Fruit fly (Drosophila melanogaster) whole organism, embryonic: ENCODE data around the gene Kdm5.

Experiments
- Antp ChIP-seq: fragments of 200-800 bp; sonication (Bioruptor generic); optimal IDR thresholded peaks from 3 replicates; lab custom pipeline; 2016; ENCODE audit warnings: missing biosample characterization, missing genetic modification characterization
- Bgb ChIP-seq: fragments of 200-800 bp; sonication (Bioruptor generic); IDR thresholded peaks from 2 replicates; pipeline ENCODE4 v1.3.6; 2022; ENCODE audit warnings: missing biosample characterization, missing genetic modification characterization; ENCODE audit not compliant: partially characterized antibody
- CG1024 ChIP-seq: fragments of 200-800 bp; sonication (Bioruptor generic); IDR thresholded peaks from 2 replicates; pipeline ENCODE4 v1.3.6; 2022; ENCODE audit warnings: missing biosample characterization, missing genetic modification characterization
- CG10654 ChIP-seq: fragments of 200-800 bp; sonication (Bioruptor generic); optimal IDR thresholded peaks from 2 replicates; lab custom pipeline; 2016; ENCODE audit warnings: missing biosample characterization, missing genetic modification characterization
- CG10959 ChIP-seq: fragments of 200-800 bp; sonication (Bioruptor generic); IDR thresholded peaks from 2 replicates; pipeline ENCODE4 v1.3.6; 2022; ENCODE audit warnings: missing biosample characterization, missing genetic modification characterization
- CG12744 ChIP-seq: fragments of 200-800 bp; sonication (Bioruptor generic); optimal IDR thresholded peaks from 2 replicates; lab custom pipeline; 2016; ENCODE audit warnings: missing biosample characterization, missing genetic modification characterization
- CG17912 ChIP-seq: fragments of 200-800 bp; sonication (Bioruptor generic); optimal IDR thresholded peaks from 2 replicates; lab custom pipeline; 2018; ENCODE audit warnings: missing biosample characterization, mild to moderate bottlenecking, missing genetic modification characterization
- CG1832 ChIP-seq: fragments of 200-800 bp; sonication (Bioruptor generic); optimal IDR thresholded peaks from 2 replicates; lab custom pipeline; 2017; ENCODE audit warnings: missing biosample characterization, mild to moderate bottlenecking, missing genetic modification characterization, inconsistent platforms
- CG2875 ChIP-seq: fragments of 200-800 bp; sonication (Bioruptor generic); optimal IDR thresholded peaks from 2 replicates; lab custom pipeline; 2017; ENCODE audit warnings: missing biosample characterization, mild to moderate bottlenecking, missing genetic modification characterization, missing genetic modification reagents
- CG32767 ChIP-seq: fragments of 200-800 bp; sonication (Bioruptor generic); IDR thresholded peaks from 2 replicates; pipeline ENCODE4 v1.3.6; 2022; ENCODE audit warnings: missing biosample characterization, missing genetic modification characterization
- CG6175 ChIP-seq: fragments of 200-800 bp; sonication (Bioruptor generic); IDR thresholded peaks from 3 replicates; pipeline ENCODE4 v1.3.6; 2022; ENCODE audit warnings: missing biosample characterization, missing genetic modification characterization
- CG6689 ChIP-seq: fragments of 200-800 bp; sonication (Bioruptor generic); IDR thresholded peaks from 2 replicates; pipeline ENCODE4 v1.3.6; 2022; ENCODE audit warnings: missing biosample characterization, missing genetic modification characterization
- CG6813 ChIP-seq: fragments of 200-800 bp; sonication (Bioruptor generic); optimal IDR thresholded peaks from 2 replicates; lab custom pipeline; 2017; ENCODE audit warnings: missing biosample characterization, missing genetic modification characterization, mild to moderate bottlenecking, moderate library complexity, missing genetic modification reagents
- D19B ChIP-seq: fragments of 200-800 bp; sonication (Bioruptor generic); optimal IDR thresholded peaks from 2 replicates; lab custom pipeline; 2017; ENCODE audit warnings: missing biosample characterization, mild to moderate bottlenecking, missing genetic modification characterization
- Deaf1 ChIP-seq: fragments of 200-800 bp; optimal IDR thresholded peaks from 3 replicates; lab custom pipeline; 2019; ENCODE audit warnings: missing biosample characterization, mild to moderate bottlenecking, missing genetic modification characterization, moderate library complexity
- Dip3 ChIP-seq: fragments of 200-800 bp; sonication (Bioruptor generic); optimal IDR thresholded peaks from 3 replicates; lab custom pipeline; 2016; ENCODE audit warnings: missing biosample characterization, missing genetic modification characterization
- Dll ChIP-seq: fragments of 200-800 bp; sonication (Bioruptor generic); IDR thresholded peaks from 4 replicates; pipeline ENCODE4 v1.3.6; 2022; ENCODE audit warnings: missing biosample characterization, missing genetic modification characterization; ENCODE audit not compliant: partially characterized antibody
- Fer2 ChIP-seq: fragments of 200-800 bp; sonication (Bioruptor generic); optimal IDR thresholded peaks from 2 replicates; lab custom pipeline; 2018; ENCODE audit warnings: missing biosample characterization, mild to moderate bottlenecking, missing genetic modification characterization, moderate library complexity
- HLHmδ ChIP-seq: fragments of 200-800 bp; sonication (Bioruptor generic); optimal IDR thresholded peaks from 2 replicates; lab custom pipeline; 2018; ENCODE audit warnings: missing biosample characterization, mild to moderate bottlenecking, missing genetic modification characterization, moderate library complexity
- Mad ChIP-seq: fragments of 200-800 bp; sonication (Bioruptor generic); optimal IDR thresholded peaks from 2 replicates; lab custom pipeline; 2016; ENCODE audit warnings: missing biosample characterization, missing genetic modification characterization
- Med ChIP-seq: fragments of 200-800 bp; sonication (Bioruptor generic); peaks from one replicate; lab custom pipeline; 2016; ENCODE audit warnings: missing biosample characterization, missing genetic modification characterization, mild to moderate bottlenecking, inconsistent platforms, moderate library complexity
- Rfx ChIP-seq: fragments of 200-800 bp; sonication (Bioruptor generic); IDR thresholded peaks from 2 replicates; pipeline ENCODE4 v1.3.6; 2022; ENCODE audit warnings: missing biosample characterization, missing genetic modification characterization
- Sry-δ ChIP-seq: fragments of 200-800 bp; sonication (Bioruptor generic); optimal IDR thresholded peaks from 2 replicates; lab custom pipeline; 2016; ENCODE audit warnings: missing biosample characterization, missing genetic modification characterization
- TFAM ChIP-seq: fragments of 200-800 bp; sonication (Bioruptor generic); optimal IDR thresholded peaks from 2 replicates; lab custom pipeline; 2017; ENCODE audit warnings: missing biosample characterization, missing genetic modification characterization, inconsistent platforms
- Taf1 ChIP-seq: fragments of 200-800 bp; sonication (Bioruptor generic); IDR thresholded peaks from 2 replicates; pipeline ENCODE4 v1.3.6; 2022; ENCODE audit warnings: missing biosample characterization, missing genetic modification characterization
- amos ChIP-seq: fragments of 200-800 bp; sonication (Bioruptor generic); IDR thresholded peaks from 2 replicates; pipeline ENCODE4 v1.3.6; 2022; ENCODE audit warnings: missing biosample characterization, missing genetic modification characterization; ENCODE audit not compliant: partially characterized antibody
- ara ChIP-seq: fragments of 200-800 bp; sonication (Bioruptor generic); IDR thresholded peaks from 2 replicates; pipeline ENCODE4 v1.3.6; 2022; ENCODE audit warnings: missing biosample characterization, missing genetic modification characterization
- fd64A ChIP-seq: fragments of 200-800 bp; sonication (Bioruptor generic); optimal IDR thresholded peaks from 3 replicates; lab custom pipeline; 2018; ENCODE audit warnings: missing biosample characterization, mild to moderate bottlenecking, missing genetic modification characterization
- ftz-f1 ChIP-seq: fragments of 200-800 bp; sonication (Bioruptor generic); optimal IDR thresholded peaks from 2 replicates; lab custom pipeline; 2016; ENCODE audit warnings: missing biosample characterization, missing genetic modification characterization
- gsb ChIP-seq: fragments of 200-800 bp; sonication (Bioruptor generic); IDR thresholded peaks from 2 replicates; pipeline ENCODE4 v1.3.6; 2022; ENCODE audit warnings: missing biosample characterization, missing genetic modification characterization
- ham ChIP-seq: fragments of 200-800 bp; sonication (Bioruptor generic); IDR thresholded peaks from 2 replicates; pipeline ENCODE4 v1.3.6; 2022; ENCODE audit warnings: missing biosample characterization, missing genetic modification characterization
- lmd ChIP-seq: fragments of 200-800 bp; sonication (Bioruptor generic); IDR thresholded peaks from 2 replicates; pipeline ENCODE4 v1.3.6; 2022; ENCODE audit warnings: missing biosample characterization, missing genetic modification characterization
- mirr ChIP-seq: fragments of 200-800 bp; sonication (Bioruptor generic); optimal IDR thresholded peaks from 3 replicates; lab custom pipeline; 2018; ENCODE audit warnings: missing biosample characterization, mild to moderate bottlenecking, missing genetic modification characterization
- odd ChIP-seq: fragments of 200-800 bp; sonication (Bioruptor generic); optimal IDR thresholded peaks from 2 replicates; lab custom pipeline; 2017; ENCODE audit warnings: missing biosample characterization, mild to moderate bottlenecking, missing genetic modification characterization
- pita ChIP-seq: fragments of 200-800 bp; sonication (Bioruptor generic); optimal IDR thresholded peaks from 2 replicates; lab custom pipeline; 2017; ENCODE audit warnings: missing biosample characterization, mild to moderate bottlenecking, missing genetic modification characterization
- schlank ChIP-seq: fragments of 200-800 bp; sonication (Bioruptor generic); optimal IDR thresholded peaks from 2 replicates; lab custom pipeline; 2018; ENCODE audit warnings: missing biosample characterization, mild to moderate bottlenecking, missing genetic modification characterization
- sens-2 ChIP-seq: fragments of 200-800 bp; sonication (Bioruptor generic); IDR thresholded peaks from 2 replicates; pipeline ENCODE4 v1.3.6; 2022; ENCODE audit warnings: missing biosample characterization, missing genetic modification characterization
- sim ChIP-seq: fragments of 200-800 bp; sonication (Bioruptor generic); IDR thresholded peaks from 2 replicates; pipeline ENCODE4 v1.3.6; 2022; ENCODE audit warnings: missing biosample characterization, missing genetic modification characterization
- sna ChIP-seq: fragments of 200-800 bp; sonication (Bioruptor generic); IDR thresholded peaks from 2 replicates; pipeline ENCODE4 v1.3.6; 2022; ENCODE audit warnings: missing biosample characterization, missing genetic modification characterization; ENCODE audit not compliant: partially characterized antibody
- sr ChIP-seq: fragments of 200-800 bp; sonication (Bioruptor generic); IDR thresholded peaks from 3 replicates; pipeline ENCODE4 v1.3.6; 2022; ENCODE audit warnings: missing biosample characterization, missing genetic modification characterization
- ssp ChIP-seq: fragments of 200-800 bp; sonication (Bioruptor generic); IDR thresholded peaks from 2 replicates; pipeline ENCODE4 v1.3.6; 2022; ENCODE audit warnings: missing biosample characterization, missing genetic modification characterization

Gene Kdm5

DNA sequence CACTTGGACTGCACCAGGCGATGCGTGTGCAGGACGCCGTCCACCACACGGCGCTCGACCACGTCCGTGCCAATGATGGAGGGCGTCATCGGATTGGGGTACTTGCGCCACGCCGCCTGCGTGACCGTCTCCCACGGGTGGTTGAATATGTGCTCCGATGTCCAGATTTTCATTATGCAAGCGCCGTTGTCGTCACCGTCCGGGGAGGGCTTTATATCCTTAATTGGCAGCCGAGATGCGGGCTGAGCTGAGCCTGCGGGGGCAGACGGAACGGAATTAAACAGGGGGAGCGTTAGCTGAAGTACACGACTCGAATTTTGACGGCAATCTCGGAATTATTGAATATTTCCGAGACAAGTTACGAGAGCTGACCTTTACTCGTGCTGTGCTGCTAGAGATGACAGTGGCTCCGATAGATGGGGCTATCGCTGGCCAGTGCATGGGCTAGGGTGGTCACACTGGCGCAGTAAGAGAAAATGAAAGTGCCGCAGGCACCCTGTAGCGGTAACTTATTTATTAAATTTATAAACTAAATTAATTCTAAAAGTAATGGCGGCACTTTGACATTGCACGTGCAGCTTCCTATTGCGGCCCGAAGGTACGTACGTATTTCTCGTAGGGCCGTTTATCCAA, 48.3 kb upstream of the Kdm5 start, which contains the start of gene IPIP (continued):
- peak; percentile 49; the same call in 1 of the 2 replicates for TF ChIP-seq lmd (GFP tag; lab: Robert Waterston, UW)

DNA sequence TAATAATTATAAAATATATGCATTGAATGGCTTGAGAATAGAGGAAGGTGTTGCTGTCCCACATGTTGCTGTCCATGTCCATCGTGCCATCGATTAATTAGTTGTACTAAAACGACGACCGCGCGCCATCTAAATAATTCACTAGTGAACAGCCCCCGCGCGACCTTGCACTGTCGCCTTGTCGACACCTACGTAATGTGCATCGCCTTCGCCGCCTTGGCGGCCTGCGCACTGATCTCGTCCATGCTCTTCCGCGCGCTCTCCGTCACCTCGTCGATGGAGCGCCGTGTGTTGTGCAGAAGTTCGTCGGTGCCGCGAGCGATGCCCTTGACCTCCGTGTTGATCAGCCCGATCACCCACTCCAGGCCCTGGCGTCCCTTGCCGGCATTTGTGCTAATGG, 47.6 kb upstream of the Kdm5 start:
- TF ChIP-seq ssp: no peak
- no peak for TF ChIP-seq sens-2 (GFP tag; lab: Robert Waterston, UW)
- TF ChIP-seq CG1024 (GFP tag; lab: Robert Waterston, UW): no peak
- no peak for TF ChIP-seq mirr (GFP tag; lab: Kevin White, UChicago)
- TF ChIP-seq CG2875 (GFP tag; lab: Kevin White, UChicago): no peak
- TF ChIP-seq Taf1: no peak
- TF ChIP-seq CG6813 (GFP tag; lab: Kevin White, UChicago): no peak
- no peak for TF ChIP-seq Dll
- no peak for TF ChIP-seq Antp (GFP tag; lab: Kevin White, UChicago)
- no peak for TF ChIP-seq HLHmδ (GFP tag; lab: Kevin White, UChicago)
- no peak for TF ChIP-seq CG17912 (GFP tag; lab: Kevin White, UChicago)
- no peak for TF ChIP-seq Bgb (GFP tag; lab: Robert Waterston, UW)
- TF ChIP-seq Sry-δ (GFP tag; lab: Kevin White, UChicago): no peak
- TF ChIP-seq schlank: no peak
- no peak for TF ChIP-seq odd (GFP tag; lab: Kevin White, UChicago)
- no peak for TF ChIP-seq CG32767
- peak; percentile 83 for TF ChIP-seq sr (GFP tag; lab: Robert Waterston, UW)
- no peak for TF ChIP-seq CG12744
- TF ChIP-seq CG6689: no peak
- TF ChIP-seq Med (GFP tag; lab: Kevin White, UChicago): peak; percentile 79
- no peak for TF ChIP-seq TFAM (GFP tag; lab: Kevin White, UChicago)
- TF ChIP-seq gsb (GFP tag; lab: Robert Waterston, UW): no peak
- no peak for TF ChIP-seq D19B
- TF ChIP-seq ara (GFP tag; lab: Robert Waterston, UW): no peak
- TF ChIP-seq fd64A (GFP tag; lab: Kevin White, UChicago): no peak
- TF ChIP-seq CG10959 (GFP tag; lab: Robert Waterston, UW): no peak
- 0 out of 3 replicates have a peak, but pooled peaks have one; percentile 23 for TF ChIP-seq CG6175 (GFP tag; lab: Robert Waterston, UW)
- TF ChIP-seq CG10654 (GFP tag; lab: Kevin White, UChicago): no peak
- no peak for TF ChIP-seq pita (GFP tag; lab: Kevin White, UChicago)
- TF ChIP-seq Deaf1: no peak
- TF ChIP-seq amos (GFP tag; lab: Robert Waterston, UW): 0 out of 2 replicates have a peak, but pooled peaks have one; percentile 11
- TF ChIP-seq sna: no peak
- TF ChIP-seq sim (GFP tag; lab: Robert Waterston, UW): no peak
- no peak for TF ChIP-seq Fer2 (tag; lab: Kevin White, UChicago)
- TF ChIP-seq Rfx (GFP tag; lab: Robert Waterston, UW): no peak
- TF ChIP-seq Dip3 (GFP tag; lab: Kevin White, UChicago): no peak
- peak; percentile 1 for TF ChIP-seq ftz-f1 (GFP tag; lab: Kevin White, UChicago)
- TF ChIP-seq Mad: no peak
- no peak for TF ChIP-seq CG1832 (GFP tag; lab: Kevin White, UChicago)
- TF ChIP-seq ham (GFP tag; lab: Robert Waterston, UW): no peak
- TF ChIP-seq, all 482 proteins: peak for 5
